Fruit fly (Drosophila melanogaster): ENCODE measurements around the gene CG12783.

DNA sequence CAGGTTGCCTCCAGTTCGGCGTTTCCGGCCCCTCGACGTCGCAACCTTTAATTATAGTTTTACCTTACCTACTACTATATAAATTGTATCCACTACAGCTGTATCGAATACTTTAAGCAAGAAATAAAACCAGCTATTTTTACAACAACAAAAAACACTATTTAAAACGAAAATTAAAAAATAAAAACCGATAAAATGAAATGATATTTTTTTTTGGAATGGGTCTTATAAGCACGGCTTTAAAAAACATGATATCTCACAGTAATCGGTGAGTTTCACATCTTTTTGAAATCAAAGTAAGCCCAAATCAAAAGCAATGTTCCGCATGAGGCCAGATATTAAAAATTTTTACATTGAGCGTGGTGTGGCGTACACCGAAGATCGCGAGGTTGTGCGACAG lies 42.0 kb downstream of the CG12783 start, which contains the start of gene CG14891:
- no peak for TF ChIP-seq CG8478 (optimal IDR thresholded peaks at IDR 0.05)
- TF ChIP-seq pan (optimal IDR thresholded peaks at IDR 0.05): no peak
- TF ChIP-seq psq (optimal IDR thresholded peaks at IDR 0.05): no peak
- no peak for TF ChIP-seq Dll (optimal IDR thresholded peaks at IDR 0.05)
- TF ChIP-seq usp (GFP tag; optimal IDR thresholded peaks at IDR 0.05): no peak
- no peak for TF ChIP-seq EcR (GFP tag; optimal IDR thresholded peaks at IDR 0.05)
